Fruit fly (Drosophila melanogaster) whole organism, embryonic: ENCODE results near the gene Elp4.

Experiments used
- Bgb ChIP-seq: fragments of 200-800 bp; sonication (Bioruptor generic); IDR thresholded peaks from 2 replicates; pipeline ENCODE4 v1.3.6; 2022; ENCODE audit warnings: missing biosample characterization, missing genetic modification characterization; ENCODE audit not compliant: partially characterized antibody
- CG10147 ChIP-seq: fragments of 200-800 bp; sonication (Bioruptor generic); optimal IDR thresholded peaks from 2 replicates; lab custom pipeline; 2019; ENCODE audit warnings: missing biosample characterization, mild to moderate bottlenecking, missing genetic modification characterization, moderate library complexity
- CG10321 ChIP-seq: fragments of 200-800 bp; sonication (Bioruptor generic); IDR thresholded peaks from 2 replicates; pipeline ENCODE4 v1.3.6; 2022; ENCODE audit warnings: missing biosample characterization, missing genetic modification characterization
- CG11085 ChIP-seq: fragments of 200-800 bp; sonication (Bioruptor generic); IDR thresholded peaks from 2 replicates; pipeline ENCODE4 v1.3.6; 2022; ENCODE audit warnings: missing biosample characterization, missing genetic modification characterization
- CG11504 ChIP-seq: fragments of 200-800 bp; sonication (Bioruptor generic); optimal IDR thresholded peaks from 3 replicates; lab custom pipeline; 2019; ENCODE audit warnings: missing biosample characterization, mild to moderate bottlenecking, missing genetic modification characterization, moderate library complexity
- CG12155 ChIP-seq: fragments of 200-800 bp; sonication (Bioruptor generic); optimal IDR thresholded peaks from 3 replicates; lab custom pipeline; 2016; ENCODE audit warnings: missing biosample characterization, missing genetic modification characterization
- CG12769 ChIP-seq: fragments of 200-800 bp; sonication (Bioruptor generic); optimal IDR thresholded peaks from 2 replicates; lab custom pipeline; 2019; ENCODE audit warnings: missing biosample characterization, mild to moderate bottlenecking, missing genetic modification characterization, moderate library complexity
- CG17385 ChIP-seq: fragments of 200-800 bp; sonication (Bioruptor generic); optimal IDR thresholded peaks from 3 replicates; lab custom pipeline; 2018; ENCODE audit warnings: missing biosample characterization, mild to moderate bottlenecking, missing genetic modification characterization
- CG17612 ChIP-seq: fragments of 200-800 bp; sonication (Bioruptor generic); IDR thresholded peaks from 2 replicates; pipeline ENCODE4 v1.3.6; 2022; ENCODE audit warnings: missing biosample characterization, missing genetic modification characterization
- CG31441 ChIP-seq: fragments of 200-800 bp; sonication (Bioruptor generic); IDR thresholded peaks from 2 replicates; pipeline ENCODE4 v1.3.6; 2022; ENCODE audit warnings: missing biosample characterization, missing genetic modification characterization
- CG3995 ChIP-seq: fragments of 200-800 bp; sonication (Bioruptor generic); optimal IDR thresholded peaks from 3 replicates; lab custom pipeline; 2016; ENCODE audit warnings: missing biosample characterization, missing genetic modification characterization
- CG42726 ChIP-seq: fragments of 200-800 bp; sonication (Bioruptor generic); IDR thresholded peaks from 2 replicates; pipeline ENCODE4 v1.3.6; 2022; ENCODE audit warnings: missing biosample characterization, missing genetic modification characterization; ENCODE audit not compliant: partially characterized antibody
- CG6272 ChIP-seq: fragments of 200-800 bp; sonication (Bioruptor generic); IDR thresholded peaks from 2 replicates; pipeline ENCODE4 v1.3.6; 2022; ENCODE audit warnings: missing biosample characterization, missing genetic modification characterization
- CG7928 ChIP-seq: fragments of 200-800 bp; sonication (Bioruptor generic); optimal IDR thresholded peaks from 2 replicates; lab custom pipeline; 2017; ENCODE audit warnings: missing biosample characterization, mild to moderate bottlenecking, missing genetic modification characterization
- CG8765 ChIP-seq: fragments of 200-800 bp; sonication (Bioruptor generic); IDR thresholded peaks from 2 replicates; pipeline ENCODE4 v1.3.6; 2022; ENCODE audit warnings: missing biosample characterization, missing genetic modification characterization
- D19B ChIP-seq: fragments of 200-800 bp; sonication (Bioruptor generic); optimal IDR thresholded peaks from 2 replicates; lab custom pipeline; 2017; ENCODE audit warnings: missing biosample characterization, mild to moderate bottlenecking, missing genetic modification characterization
- Drgx ChIP-seq: fragments of 200-800 bp; sonication (Bioruptor generic); IDR thresholded peaks from 2 replicates; pipeline ENCODE4 v1.3.6; 2022; ENCODE audit warnings: missing biosample characterization, missing genetic modification characterization
- E2f2 ChIP-seq: fragments of 200-800 bp; sonication (Bioruptor generic); IDR thresholded peaks from 2 replicates; pipeline ENCODE4 v1.3.6; 2022; ENCODE audit warnings: missing biosample characterization, missing genetic modification characterization
- Eip74EF ChIP-seq, 2 experiments: fragments of 200-800 bp in 1 of 2; fragments of >200 bp in 1 of 2; sonication (Bioruptor generic) in 1 of 2; optimal IDR thresholded peaks; 2 replicates each; lab custom pipeline; 2017 to 2019; ENCODE audit warnings: missing biosample characterization in 2 of 2, missing genetic modification characterization in 2 of 2, mild to moderate bottlenecking in 1 of 2, moderate library complexity in 1 of 2
- Ets65A ChIP-seq: fragments of 200-800 bp; sonication (Bioruptor generic); peaks from one replicate; lab custom pipeline; 2016; ENCODE audit warnings: missing biosample characterization, missing genetic modification characterization
- NC2β ChIP-seq: fragments of 200-800 bp; sonication (Bioruptor generic); optimal IDR thresholded peaks from 2 replicates; lab custom pipeline; 2016; ENCODE audit warnings: missing biosample characterization, missing genetic modification characterization
- NFAT ChIP-seq: fragments of 200-800 bp; sonication (Bioruptor generic); IDR thresholded peaks from 2 replicates; pipeline ENCODE4 v1.3.6; 2022; ENCODE audit warnings: missing biosample characterization, missing genetic modification characterization
- Oaz ChIP-seq: fragments of 200-800 bp; sonication (Bioruptor generic); IDR thresholded peaks from 2 replicates; pipeline ENCODE4 v1.3.6; 2022; ENCODE audit warnings: missing biosample characterization, missing genetic modification characterization
- Sry-β ChIP-seq: fragments of 200-800 bp; sonication (Bioruptor generic); optimal IDR thresholded peaks from 2 replicates; lab custom pipeline; 2018; ENCODE audit warnings: missing biosample characterization, mild to moderate bottlenecking, missing genetic modification characterization, moderate library complexity
- ato ChIP-seq: fragments of 200-800 bp; sonication (Bioruptor generic); IDR thresholded peaks from 2 replicates; pipeline ENCODE4 v1.3.6; 2022; ENCODE audit warnings: missing biosample characterization, missing genetic modification characterization; ENCODE audit not compliant: partially characterized antibody
- caup ChIP-seq: fragments of 200-800 bp; sonication (Bioruptor generic); optimal IDR thresholded peaks from 3 replicates; lab custom pipeline; 2017; ENCODE audit warnings: missing biosample characterization, mild to moderate bottlenecking, missing genetic modification characterization, moderate library complexity; ENCODE audit not compliant: severe bottlenecking
- cg ChIP-seq: fragments of 200-800 bp; sonication (Bioruptor generic); optimal IDR thresholded peaks from 3 replicates; lab custom pipeline; 2019; ENCODE audit warnings: missing biosample characterization, mild to moderate bottlenecking, missing genetic modification characterization, moderate library complexity
- crol ChIP-seq: fragments of 200-800 bp; sonication (Bioruptor generic); IDR thresholded peaks from 2 replicates; pipeline ENCODE4 v1.3.6; 2022; ENCODE audit warnings: missing biosample characterization, missing genetic modification characterization
- dpn ChIP-seq, 2 experiments: fragments of 200-800 bp; sonication (Bioruptor generic); optimal IDR thresholded peaks; 3 replicates each; lab custom pipeline; 2016; ENCODE audit warnings: missing biosample characterization in 2 of 2, missing genetic modification characterization in 2 of 2
- dysf ChIP-seq: fragments of 200-800 bp; sonication (Bioruptor generic); IDR thresholded peaks from 3 replicates; pipeline ENCODE4 v1.3.6; 2022; ENCODE audit warnings: missing biosample characterization, missing genetic modification characterization
- ems ChIP-seq: fragments of 200-800 bp; sonication (Bioruptor generic); optimal IDR thresholded peaks from 3 replicates; lab custom pipeline; 2016; ENCODE audit warnings: missing biosample characterization, missing genetic modification characterization
- exex ChIP-seq: fragments of 200-800 bp; sonication (Bioruptor generic); optimal IDR thresholded peaks from 4 replicates; lab custom pipeline; 2018; ENCODE audit warnings: missing biosample characterization, mild to moderate bottlenecking, missing genetic modification characterization, moderate library complexity
- fd102C ChIP-seq: fragments of 200-800 bp; sonication (Bioruptor generic); optimal IDR thresholded peaks from 2 replicates; lab custom pipeline; 2018; ENCODE audit warnings: missing biosample characterization, mild to moderate bottlenecking, missing genetic modification characterization, moderate library complexity
- ftz-f1 ChIP-seq: fragments of 200-800 bp; sonication (Bioruptor generic); optimal IDR thresholded peaks from 2 replicates; lab custom pipeline; 2016; ENCODE audit warnings: missing biosample characterization, missing genetic modification characterization
- gsb-n ChIP-seq: fragments of 200-800 bp; sonication (Bioruptor generic); optimal IDR thresholded peaks from 3 replicates; lab custom pipeline; 2018; ENCODE audit warnings: missing biosample characterization, mild to moderate bottlenecking, missing genetic modification characterization
- hbn ChIP-seq: fragments of 200-800 bp; sonication (Bioruptor generic); IDR thresholded peaks from 2 replicates; pipeline ENCODE4 v1.3.6; 2022; ENCODE audit warnings: missing biosample characterization, missing genetic modification characterization; ENCODE audit not compliant: partially characterized antibody
- insv ChIP-seq, 2 experiments: fragments of 200-800 bp; sonication (Bioruptor generic); optimal IDR thresholded peaks; 3 replicates each; lab custom pipeline; 2016 to 2018; ENCODE audit warnings: missing biosample characterization in 2 of 2, missing genetic modification characterization in 2 of 2
- kni ChIP-seq: fragments of 200-800 bp; sonication (Bioruptor generic); optimal IDR thresholded peaks from 3 replicates; lab custom pipeline; 2017; ENCODE audit warnings: mild to moderate bottlenecking, missing biosample characterization, missing genetic modification reagents, missing genetic modification characterization
- lov ChIP-seq, 2 experiments: fragments of 200-800 bp in 1 of 2; fragments of >200 bp in 1 of 2; sonication (Bioruptor generic) in 1 of 2; IDR thresholded peaks in 1 of 2; optimal IDR thresholded peaks in 1 of 2; 2 replicates in 1 of 2; 3 replicates in 1 of 2; pipeline versions ENCODE4 v1.3.6 to Lab custom; 2017 to 2022; ENCODE audit warnings: missing biosample characterization in 1 of 2, missing genetic modification characterization in 1 of 2
- mam ChIP-seq: fragments of 200-800 bp; sonication (Bioruptor generic); optimal IDR thresholded peaks from 3 replicates; lab custom pipeline; 2016; ENCODE audit warnings: missing biosample characterization, missing genetic modification characterization
- pb ChIP-seq: fragments of 200-800 bp; sonication (Bioruptor generic); optimal IDR thresholded peaks from 3 replicates; lab custom pipeline; 2016; ENCODE audit warnings: missing biosample characterization, missing genetic modification characterization
- pzg ChIP-seq: fragments of 200-800 bp; sonication (Bioruptor generic); optimal IDR thresholded peaks from 3 replicates; lab custom pipeline; 2018; ENCODE audit warnings: missing biosample characterization, mild to moderate bottlenecking, missing genetic modification characterization, moderate library complexity
- repo ChIP-seq: fragments of 200-800 bp; sonication (Bioruptor generic); optimal IDR thresholded peaks from 2 replicates; lab custom pipeline; 2016; ENCODE audit warnings: missing biosample characterization, missing genetic modification characterization
- seq ChIP-seq: fragments of 200-800 bp; sonication (Bioruptor generic); IDR thresholded peaks from 2 replicates; pipeline ENCODE4 v1.3.6; 2022; ENCODE audit warnings: missing biosample characterization, missing genetic modification characterization
- sisA ChIP-seq: fragments of 200-800 bp; sonication (Bioruptor generic); IDR thresholded peaks from 2 replicates; pipeline ENCODE4 v1.3.6; 2022; ENCODE audit warnings: missing biosample characterization, missing genetic modification characterization
- sr ChIP-seq: fragments of 200-800 bp; sonication (Bioruptor generic); IDR thresholded peaks from 3 replicates; pipeline ENCODE4 v1.3.6; 2022; ENCODE audit warnings: missing biosample characterization, missing genetic modification characterization
- vfl ChIP-seq: fragments of 200-800 bp; sonication (Bioruptor generic); optimal IDR thresholded peaks from 2 replicates; lab custom pipeline; 2016; ENCODE audit warnings: missing biosample characterization, missing genetic modification characterization
- z ChIP-seq: fragments of 200-800 bp; sonication (Bioruptor generic); IDR thresholded peaks from 3 replicates; pipeline ENCODE4 v1.3.6; 2022; ENCODE audit warnings: missing biosample characterization, missing genetic modification characterization
- zfh1 ChIP-seq: fragments of 200-800 bp; sonication (Bioruptor generic); IDR thresholded peaks from 3 replicates; pipeline ENCODE4 v1.3.6; 2022; ENCODE audit warnings: missing biosample characterization, missing genetic modification characterization

Gene Elp4

dm6 chr2L:5479971-5480370, 44.0 kb upstream of the Elp4 start (continued):
- TF ChIP-seq Ets65A (GFP tag; lab: Kevin White, UChicago) (peak; percentile 94), ems (GFP tag; lab: Kevin White, UChicago) (no peak), dpn (GFP tag; optimal IDR thresholded peaks at IDR 0.05; lab: Kevin White, UChicago) (no peak), exex (no peak), CG31441 (GFP tag; lab: Robert Waterston, UW) (no peak), Eip74EF (GFP tag; optimal IDR thresholded peaks at IDR 0.05; lab: Kevin White, UChicago) (no peak), pzg (GFP tag; lab: Kevin White, UChicago) (no peak), CG3995 (GFP tag; lab: Kevin White, UChicago) (no peak), CG17385 (GFP tag; lab: Kevin White, UChicago) (no peak), E2f2 (no peak), CG8765 (GFP tag; lab: Robert Waterston, UW) (peak; percentile 38; the same call in 1 of the 2 replicates), crol (GFP tag; lab: Robert Waterston, UW) (no peak)

dm6 chr2L:5483093-5483492, 40.8 kb upstream of the Elp4 start:
- TF ChIP-seq CG7928, result no peak
- TF ChIP-seq CG42726 (GFP tag; lab: Robert Waterston, UW), result 0 out of 2 replicates have a peak, but pooled peaks have one; percentile 16
- TF ChIP-seq hbn (GFP tag; lab: Robert Waterston, UW), result no peak
- TF ChIP-seq CG17612 (GFP tag; lab: Robert Waterston, UW), result no peak
- TF ChIP-seq z, result 0 out of 3 replicates have a peak, but pooled peaks have one; percentile 24
- TF ChIP-seq repo (GFP tag; lab: Kevin White, UChicago), result no peak
- TF ChIP-seq pb, result no peak
- no peak for TF ChIP-seq NC2β
- TF ChIP-seq Drgx, result peak; percentile 48
- no peak for TF ChIP-seq vfl (GFP tag; lab: Kevin White, UChicago)
- no peak for TF ChIP-seq cg (GFP tag; lab: Kevin White, UChicago)
- no peak for TF ChIP-seq fd102C (GFP tag; lab: Kevin White, UChicago)
- no peak for TF ChIP-seq D19B (GFP tag; lab: Kevin White, UChicago)
- TF ChIP-seq ato (GFP tag; lab: Robert Waterston, UW), result no peak
- no peak for TF ChIP-seq mam (GFP tag; lab: Kevin White, UChicago)
- 0 out of 3 replicates have a peak, but pooled peaks have one; percentile 34 for TF ChIP-seq zfh1 (GFP tag; lab: Robert Waterston, UW)
- TF ChIP-seq CG11504 (tag; lab: Kevin White, UChicago), result no peak

dm6 chr2L:5489084-5489617, 34.8 kb upstream of the Elp4 start:
- TF ChIP-seq Sry-β (GFP tag; lab: Kevin White, UChicago) (no peak), insv (GFP tag; optimal IDR thresholded peaks at IDR 0.05; lab: Kevin White, UChicago) (no peak), Oaz (GFP tag; lab: Robert Waterston, UW) (no peak), CG10147 (no peak), lov (optimal IDR thresholded peaks at IDR 0.05; lab: Kevin White, UChicago) (no peak), lov (GFP tag; IDR thresholded peaks at IDR 0.05; lab: Robert Waterston, UW) (no peak), seq (GFP tag; lab: Robert Waterston, UW) (peak; percentile 56), NFAT (GFP tag; lab: Robert Waterston, UW) (no peak), ftz-f1 (GFP tag; lab: Kevin White, UChicago) (no peak), Bgb (GFP tag; lab: Robert Waterston, UW) (no peak), gsb-n (tag; lab: Kevin White, UChicago) (peak; percentile 96), sr (GFP tag; lab: Robert Waterston, UW) (no peak), CG11085 (GFP tag; lab: Robert Waterston, UW) (no peak), CG10321 (GFP tag; lab: Robert Waterston, UW) (no peak), kni (GFP tag; lab: Kevin White, UChicago) (no peak), CG12155 (GFP tag; lab: Kevin White, UChicago) (no peak), caup (no peak), dysf (GFP tag; lab: Robert Waterston, UW) (no peak), CG12769 (tag; lab: Kevin White, UChicago) (no peak), CG6272 (GFP tag; lab: Robert Waterston, UW) (no peak), sisA (GFP tag; lab: Robert Waterston, UW) (no peak)
